Worm (Caenorhabditis elegans): ENCODE measurements around the gene sek-4.

The sek-4 gene

DNA sequence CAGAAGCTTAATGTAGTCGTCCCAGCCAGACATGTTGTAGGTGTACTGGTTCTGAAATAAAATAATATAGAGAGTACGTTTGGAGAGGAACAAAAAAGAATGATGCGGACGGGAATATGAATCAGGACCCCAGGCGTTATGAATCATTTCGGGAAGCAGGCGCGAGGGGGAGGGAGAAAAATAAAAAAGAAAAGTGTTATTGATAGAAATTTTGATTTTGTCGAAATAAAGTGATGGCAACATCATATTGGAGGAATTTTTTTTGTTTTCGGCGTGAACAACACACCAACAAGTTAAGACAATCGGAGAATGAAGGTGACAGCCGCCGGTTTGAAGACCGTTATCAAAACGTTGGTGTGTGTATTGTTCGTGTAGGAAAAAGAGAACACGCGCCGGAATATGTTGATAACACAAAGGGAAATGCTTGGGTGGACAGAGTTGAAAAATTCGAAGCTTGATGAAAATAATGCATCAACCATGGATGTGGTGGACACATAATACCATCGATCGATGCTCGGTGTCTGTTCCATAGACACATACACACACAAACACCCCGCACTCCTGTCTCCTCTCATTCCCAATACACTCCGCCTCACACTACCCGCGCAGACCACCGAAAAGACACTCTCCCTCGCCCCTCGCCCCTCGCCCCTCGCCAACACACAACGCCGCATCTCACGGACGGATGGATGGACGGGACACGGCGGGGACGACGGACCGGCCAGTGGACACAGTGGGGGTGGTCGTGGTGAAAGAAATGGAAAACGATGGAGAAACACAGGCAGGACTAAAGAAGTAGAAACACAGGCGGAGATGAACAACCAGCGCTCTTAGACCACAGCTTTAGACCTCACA lies 20.6 kb upstream of the sek-4 start, which contains the start of gene pfn-2 (continued):
- TF ChIP-seq T23F11.4 (GFP tag; optimal IDR thresholded peaks at IDR 0.05) (no peak), ceh-19 (GFP tag; optimal IDR thresholded peaks at IDR 0.05) (peak; percentile 66), syd-9 (tag; optimal IDR thresholded peaks at IDR 0.05) (no peak), pax-1 (tag; optimal IDR thresholded peaks at IDR 0.05) (no peak), fkh-10 (GFP tag; optimal IDR thresholded peaks at IDR 0.05) (no peak), madf-2 (tag; optimal IDR thresholded peaks at IDR 0.05) (no peak), sdc-2 (tag; optimal IDR thresholded peaks at IDR 0.05) (peak; percentile 27), pag-3 (tag; optimal IDR thresholded peaks at IDR 0.05; ENCODE audit: borderline replicate concordance) (no peak), gmeb-2 (tag; optimal IDR thresholded peaks at IDR 0.05) (no peak), elt-4 (tag; optimal IDR thresholded peaks at IDR 0.05) (no peak), pha-2 (tag; optimal IDR thresholded peaks at IDR 0.05) (no peak), F13H6.1 (tag; optimal IDR thresholded peaks at IDR 0.05) (peak; percentile 32), sox-4 (tag; optimal IDR thresholded peaks at IDR 0.05) (peak; percentile 20), unc-86 (tag; optimal IDR thresholded peaks at IDR 0.05) (no peak), elt-2 (tag; optimal IDR thresholded peaks at IDR 0.05) (no peak), pros-1 (tag; optimal IDR thresholded peaks at IDR 0.05) (no peak), ceh-30 (tag; optimal IDR thresholded peaks at IDR 0.05) (no peak), ceh-2 (tag; optimal IDR thresholded peaks at IDR 0.05) (peak; percentile 50), ceh-6 (GFP tag; optimal IDR thresholded peaks at IDR 0.05) (peak; percentile 48), ama-1 (optimal IDR thresholded peaks at IDR 0.05) (no peak), ceh-24 (tag; optimal IDR thresholded peaks at IDR 0.05) (no peak), hlh-30 (tag; optimal IDR thresholded peaks at IDR 0.05; ENCODE audit: insufficient read depth) (no peak), nhr-11 (tag; optimal IDR thresholded peaks at IDR 0.05) (no peak), tbx-7 (tag; optimal IDR thresholded peaks at IDR 0.05) (no peak), hlh-15 (tag; optimal IDR thresholded peaks at IDR 0.05) (no peak), unc-42 (tag; optimal IDR thresholded peaks at IDR 0.05) (no peak), lim-6 (tag; optimal IDR thresholded peaks at IDR 0.05) (no peak), hlh-6 (tag; optimal IDR thresholded peaks at IDR 0.05) (peak; percentile 9), npax-4 (tag; optimal IDR thresholded peaks at IDR 0.05) (no peak), fkh-6 (tag; optimal IDR thresholded peaks at IDR 0.05) (no peak), sox-2 (GFP tag; IDR thresholded peaks at IDR 0.05) (no peak), dmd-4 (tag; optimal IDR thresholded peaks at IDR 0.05; ENCODE audit: borderline replicate concordance) (peak; percentile 18), pha-4 (tag; optimal IDR thresholded peaks at IDR 0.05) (no peak), odd-2 (tag; optimal IDR thresholded peaks at IDR 0.05) (no peak), C38D4.7 (GFP tag; optimal IDR thresholded peaks at IDR 0.05) (no peak), hlh-13 (GFP tag; optimal IDR thresholded peaks at IDR 0.05) (no peak), ets-4 (tag; optimal IDR thresholded peaks at IDR 0.05) (no peak), ceh-45 (GFP tag; IDR thresholded peaks at IDR 0.05) (no peak), mec-3 (tag; optimal IDR thresholded peaks at IDR 0.05; ENCODE audit: borderline replicate concordance) (no peak), eyg-1 (tag; optimal IDR thresholded peaks at IDR 0.05) (no peak), pqm-1 (tag; optimal IDR thresholded peaks at IDR 0.05) (no peak), ceh-22 (tag; optimal IDR thresholded peaks at IDR 0.05) (no peak), lin-11 (tag; optimal IDR thresholded peaks at IDR 0.05) (no peak), dve-1 (tag; optimal IDR thresholded peaks at IDR 0.05) (no peak), ceh-9 (tag; optimal IDR thresholded peaks at IDR 0.05) (peak; percentile 18), Y22D7AL.16 (tag; optimal IDR thresholded peaks at IDR 0.05) (no peak), K02D7.2 (tag; optimal IDR thresholded peaks at IDR 0.05) (no peak), unc-55 (GFP tag; optimal IDR thresholded peaks at IDR 0.05) (no peak), nfya-1 (tag; optimal IDR thresholded peaks at IDR 0.05) (peak; percentile 10), hlh-8 (tag; optimal IDR thresholded peaks at IDR 0.05) (no peak)
